Worm (Caenorhabditis elegans) whole organism, L3 larva: Measurements from ENCODE around the gene Y37E11AR.7.

ENCODE experiments used
- aly-2 ChIP-seq: fragments of 150-350 bp; optimal IDR thresholded peaks from 2 replicates; lab custom pipeline; 2014; ENCODE audit warnings: missing biosample characterization, missing genetic modification characterization
- ceh-16 ChIP-seq: sonication (generic microtip); optimal IDR thresholded peaks from 2 replicates; lab custom pipeline; 2017; ENCODE audit warnings: missing biosample characterization, missing genetic modification characterization
- ceh-28 ChIP-seq: fragments of 150-350 bp; optimal IDR thresholded peaks from 2 replicates; lab custom pipeline; 2014; ENCODE audit warnings: missing biosample characterization, missing genetic modification reagents, missing genetic modification characterization
- ceh-82 ChIP-seq: fragments of 150-350 bp; optimal IDR thresholded peaks from 2 replicates; lab custom pipeline; 2014; ENCODE audit warnings: missing biosample characterization, missing genetic modification characterization
- ceh-9 ChIP-seq: sonication (generic microtip); optimal IDR thresholded peaks from 2 replicates; lab custom pipeline; 2018; ENCODE audit warnings: missing biosample characterization, missing genetic modification characterization
- daf-12 ChIP-seq: fragments of 150-350 bp; optimal IDR thresholded peaks from 2 replicates; lab custom pipeline; 2014; ENCODE audit warnings: missing biosample characterization, missing genetic modification reagents, missing genetic modification characterization
- egl-5 ChIP-seq: fragments of 150-350 bp; optimal IDR thresholded peaks from 2 replicates; lab custom pipeline; 2017; ENCODE audit warnings: missing biosample characterization, missing genetic modification reagents, missing genetic modification characterization, inconsistent platforms
- elt-2 ChIP-seq: sonication (generic microtip); optimal IDR thresholded peaks from 2 replicates; lab custom pipeline; 2016; ENCODE audit warnings: missing genetic modification reagents, mild to moderate bottlenecking, missing genetic modification characterization, missing compliant biosample characterization
- eor-1 ChIP-seq, 2 experiments: fragments of 150-350 bp; optimal IDR thresholded peaks; 2 replicates each; lab custom pipeline; 2014 to 2018; ENCODE audit warnings: missing biosample characterization in 2 of 2, missing genetic modification characterization in 2 of 2
- fkh-10 ChIP-seq: sonication (generic microtip); optimal IDR thresholded peaks from 2 replicates; lab custom pipeline; 2017; ENCODE audit warnings: missing biosample characterization, missing genetic modification reagents, missing genetic modification characterization
- fos-1 ChIP-seq: fragments of 150-350 bp; optimal IDR thresholded peaks from 2 replicates; lab custom pipeline; 2014; ENCODE audit warnings: missing biosample characterization, missing genetic modification characterization
- hmg-11 ChIP-seq: sonication (generic microtip); optimal IDR thresholded peaks from 2 replicates; lab custom pipeline; 2016; ENCODE audit warnings: missing genetic modification characterization, missing compliant biosample characterization
- lin-39 ChIP-seq: fragments of 150-350 bp; optimal IDR thresholded peaks from 2 replicates; lab custom pipeline; 2018; ENCODE audit warnings: missing biosample characterization, missing genetic modification reagents, missing genetic modification characterization
- lsy-12 ChIP-seq: sonication (generic microtip); optimal IDR thresholded peaks from 2 replicates; lab custom pipeline; 2016; ENCODE audit warnings: mild to moderate bottlenecking, missing genetic modification characterization, missing compliant biosample characterization
- mdl-1 ChIP-seq: fragments of 150-350 bp; optimal IDR thresholded peaks from 2 replicates; lab custom pipeline; 2014; ENCODE audit warnings: missing biosample characterization, missing genetic modification characterization
- mml-1 ChIP-seq: fragments of 150-350 bp; sonication (generic microtip); optimal IDR thresholded peaks from 3 replicates; lab custom pipeline; 2014; ENCODE audit warnings: missing biosample characterization, missing genetic modification characterization
- nfya-1 ChIP-seq: sonication (generic microtip); optimal IDR thresholded peaks from 2 replicates; lab custom pipeline; 2017; ENCODE audit warnings: missing genetic modification characterization, mild to moderate bottlenecking, missing compliant biosample characterization, antibody characterized with exemption, moderate library complexity; ENCODE audit not compliant: insufficient read depth
- nhr-12 ChIP-seq: fragments of 150-350 bp; optimal IDR thresholded peaks from 2 replicates; lab custom pipeline; 2014; ENCODE audit warnings: missing biosample characterization, missing genetic modification characterization
- nhr-237 ChIP-seq: fragments of 150-350 bp; optimal IDR thresholded peaks from 2 replicates; lab custom pipeline; 2014; ENCODE audit warnings: missing biosample characterization, missing genetic modification characterization
- nhr-28 ChIP-seq: fragments of 150-350 bp; optimal IDR thresholded peaks from 2 replicates; lab custom pipeline; 2014; ENCODE audit warnings: missing biosample characterization, missing genetic modification characterization
- nhr-67 ChIP-seq: fragments of 150-350 bp; optimal IDR thresholded peaks from 2 replicates; lab custom pipeline; 2014; ENCODE audit warnings: missing biosample characterization, missing genetic modification characterization
- nhr-76 ChIP-seq: fragments of 150-350 bp; sonication (generic microtip); optimal IDR thresholded peaks from 5 replicates; lab custom pipeline; 2014; ENCODE audit warnings: missing biosample characterization, missing genetic modification characterization
- nhr-77 ChIP-seq: fragments of 150-350 bp; optimal IDR thresholded peaks from 2 replicates; lab custom pipeline; 2014; ENCODE audit warnings: missing biosample characterization, missing genetic modification characterization
- pha-4 ChIP-seq: fragments of 150-350 bp; optimal IDR thresholded peaks from 2 replicates; lab custom pipeline; 2014; ENCODE audit warnings: missing biosample characterization, missing genetic modification reagents, missing genetic modification characterization
- pqm-1 ChIP-seq: fragments of 150-350 bp; optimal IDR thresholded peaks from 2 replicates; lab custom pipeline; 2017; ENCODE audit warnings: missing biosample characterization, missing genetic modification characterization, inconsistent platforms
- sea-2 ChIP-seq: fragments of 150-350 bp; sonication (generic microtip); optimal IDR thresholded peaks from 4 replicates; lab custom pipeline; 2014; ENCODE audit warnings: missing biosample characterization, missing genetic modification reagents, missing genetic modification characterization
- skn-1 ChIP-seq: fragments of 150-350 bp; optimal IDR thresholded peaks from 2 replicates; lab custom pipeline; 2014; ENCODE audit warnings: missing biosample characterization, missing genetic modification characterization
- unc-39 ChIP-seq: sonication (generic microtip); optimal IDR thresholded peaks from 4 replicates; lab custom pipeline; 2017; ENCODE audit warnings: missing biosample characterization, missing genetic modification characterization
- unc-62 ChIP-seq: fragments of 150-350 bp; sonication (generic microtip); optimal IDR thresholded peaks from 4 replicates; lab custom pipeline; 2014; ENCODE audit warnings: missing biosample characterization, missing genetic modification reagents, missing genetic modification characterization
- ztf-11 ChIP-seq: fragments of 150-350 bp; optimal IDR thresholded peaks from 2 replicates; lab custom pipeline; 2014; ENCODE audit warnings: missing biosample characterization, missing genetic modification characterization
- ztf-4 ChIP-seq: fragments of 150-350 bp; optimal IDR thresholded peaks from 2 replicates; lab custom pipeline; 2014; ENCODE audit warnings: missing biosample characterization, missing genetic modification characterization

Gene Y37E11AR.7

DNA sequence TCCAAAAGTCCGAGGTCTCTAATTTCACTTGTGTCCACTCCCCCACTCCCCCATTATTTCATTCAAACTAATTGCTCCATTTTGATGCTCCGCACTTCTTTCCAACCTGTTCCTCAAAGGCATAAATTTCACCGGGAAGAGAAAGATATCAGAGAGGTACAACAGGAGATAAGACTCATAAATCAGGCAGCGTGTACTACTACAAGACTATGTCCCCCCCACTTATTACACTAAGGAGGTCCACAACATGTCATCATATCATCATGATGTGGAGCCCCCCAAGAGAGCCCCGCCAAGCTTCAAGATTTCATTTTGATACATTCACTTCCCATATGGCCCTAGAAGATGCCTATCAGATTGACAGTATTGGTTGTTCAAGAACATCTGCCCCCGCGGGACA lies 10.2 kb upstream of the Y37E11AR.7 start:
- TF ChIP-seq hmg-11 (tag; lab: Kevin White, UChicago), result no peak
- TF ChIP-seq ceh-82 (tag; lab: Kevin White, UChicago), result no peak

DNA sequence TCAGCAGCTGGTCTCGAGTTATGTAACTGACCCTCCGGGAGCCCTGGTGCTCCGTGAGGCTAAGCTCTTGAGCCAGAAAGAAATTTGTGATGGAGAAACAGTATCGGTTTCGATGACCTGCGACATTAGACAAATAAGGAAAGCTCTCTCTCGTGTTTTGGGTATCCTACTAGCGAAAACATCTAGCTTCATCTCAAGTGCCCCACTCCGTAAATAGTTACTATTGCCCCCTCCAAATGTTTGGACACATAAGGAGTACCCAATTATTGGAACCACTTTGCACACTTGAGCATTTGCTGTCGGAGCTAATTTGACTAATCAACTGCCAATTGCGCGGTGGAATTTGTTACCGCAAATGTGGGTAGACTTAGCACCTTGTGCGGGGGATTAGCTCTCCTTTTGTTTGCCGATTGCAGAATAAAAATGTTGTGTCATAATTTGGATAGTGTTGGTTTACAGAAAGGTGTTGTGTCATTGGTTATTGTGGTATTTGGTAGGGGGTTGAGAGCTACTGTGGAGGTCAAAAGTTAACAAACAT lies 8.8 kb upstream of the Y37E11AR.7 start:
- no peak for TF ChIP-seq sea-2 (GFP tag; lab: Kevin White, UChicago)
- TF ChIP-seq elt-2 (tag; lab: Kevin White, UChicago), result no peak
- TF ChIP-seq egl-5 (tag; lab: Kevin White, UChicago), result no peak
- TF ChIP-seq nhr-28, result no peak
- no peak for TF ChIP-seq eor-1 (tag; optimal IDR thresholded peaks at IDR 0.05; lab: Kevin White, UChicago)
- no peak for TF ChIP-seq ceh-28 (tag; lab: Kevin White, UChicago)
- no peak for TF ChIP-seq lin-39 (tag; lab: Kevin White, UChicago)
- no peak for TF ChIP-seq hmg-11 (tag; lab: Kevin White, UChicago)
- no peak for TF ChIP-seq nhr-77 (tag; lab: Kevin White, UChicago)
- no peak for TF ChIP-seq aly-2 (tag; lab: Kevin White, UChicago)
- no peak for TF ChIP-seq skn-1 (tag; lab: Kevin White, UChicago)
- TF ChIP-seq pha-4 (tag; lab: Kevin White, UChicago), result no peak
- TF ChIP-seq daf-12, result no peak
- TF ChIP-seq ceh-9 (tag; lab: Kevin White, UChicago), result no peak
- no peak for TF ChIP-seq pqm-1 (tag; lab: Kevin White, UChicago)
- no peak for TF ChIP-seq lsy-12 (tag; lab: Kevin White, UChicago)
- TF ChIP-seq nhr-76 (tag; lab: Kevin White, UChicago), result no peak
- no peak for TF ChIP-seq ztf-4 (tag; lab: Kevin White, UChicago)

DNA sequence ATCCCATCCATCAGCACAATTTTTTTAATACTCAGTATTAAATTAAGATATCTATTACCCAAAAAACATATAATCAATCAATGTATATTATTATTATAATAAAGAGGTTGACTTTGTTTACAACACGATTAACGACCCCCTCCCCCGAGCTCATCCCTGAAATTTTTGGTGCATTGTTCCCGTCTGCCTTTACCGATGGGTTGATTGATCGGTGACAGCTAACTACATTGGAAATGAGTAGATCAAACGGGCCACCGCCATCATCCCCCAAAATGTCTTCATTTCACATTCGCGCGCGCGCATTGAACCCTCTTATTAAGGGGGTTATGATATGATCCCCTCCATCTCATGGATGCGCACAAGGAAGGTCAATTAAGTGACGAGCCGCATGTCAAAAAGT lies 4.6 kb upstream of the Y37E11AR.7 start:
- no peak for TF ChIP-seq ztf-11
- no peak for TF ChIP-seq nhr-67
- no peak for TF ChIP-seq eor-1 (tag; optimal IDR thresholded peaks at IDR 0.05; lab: Kevin White, UChicago)
- TF ChIP-seq nhr-76 (tag; lab: Kevin White, UChicago), result no peak
- TF ChIP-seq ceh-16 (tag; lab: Kevin White, UChicago), result no peak
- no peak for TF ChIP-seq ceh-82 (tag; lab: Kevin White, UChicago)
- no peak for TF ChIP-seq elt-2 (tag; lab: Kevin White, UChicago)
- TF ChIP-seq unc-39 (tag; lab: Kevin White, UChicago), result no peak
- TF ChIP-seq nhr-77 (tag; lab: Kevin White, UChicago), result no peak
- TF ChIP-seq lin-39 (tag; lab: Kevin White, UChicago), result no peak
- TF ChIP-seq mml-1 (tag; lab: Kevin White, UChicago), result no peak
- TF ChIP-seq, all 47 proteins: peak for 0

DNA sequence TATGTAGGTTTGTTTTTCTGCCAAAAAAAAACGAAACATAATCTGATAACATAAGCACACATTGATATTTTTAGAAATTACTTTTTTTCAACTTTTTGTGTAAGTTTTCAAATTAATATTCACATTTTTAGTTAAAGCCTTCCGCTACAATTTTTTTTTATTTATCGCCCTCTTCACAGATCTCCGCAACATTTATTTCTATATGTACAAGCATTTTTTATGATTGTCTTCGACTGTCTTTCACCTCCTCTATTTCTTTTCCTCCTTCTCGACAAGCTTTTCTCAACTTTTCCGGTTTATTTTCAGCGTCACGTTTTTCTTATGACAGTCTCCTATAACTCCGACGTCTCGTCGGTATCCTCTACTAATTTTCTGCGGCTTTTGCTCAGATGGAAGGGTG lies 666 bp upstream of the Y37E11AR.7 start, which contains the start of gene best-20:
best-20 (plus strand) TSS at position 301 of the 400 bp plus-strand sequence.
- TF ChIP-seq lin-39 (tag; lab: Kevin White, UChicago) (no peak), pha-4 (tag; lab: Kevin White, UChicago) (no peak), ceh-82 (tag; lab: Kevin White, UChicago) (no peak), mdl-1 (tag; lab: Kevin White, UChicago) (no peak)
- TF ChIP-seq, all 47 proteins: peak for 0

DNA sequence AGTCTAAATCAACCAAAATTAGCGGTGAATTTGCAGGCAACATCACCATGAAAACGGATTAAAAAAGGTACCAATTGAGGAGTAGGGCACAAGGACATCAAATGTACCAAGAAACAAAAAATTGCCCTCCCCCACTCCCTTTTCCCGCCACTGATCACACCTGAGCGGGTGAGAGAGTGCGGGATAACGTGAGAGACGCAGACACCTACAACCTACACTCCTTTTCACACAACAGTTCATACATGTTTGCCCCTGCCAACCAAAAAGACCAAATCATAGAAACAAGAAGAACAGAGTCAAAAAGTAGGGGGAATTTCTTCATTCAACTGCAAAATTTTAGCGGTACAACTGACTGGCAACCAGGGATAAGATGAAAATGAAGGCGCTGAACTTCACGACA lies 3.0 kb downstream of the Y37E11AR.7 start:
- TF ChIP-seq lsy-12 (tag; lab: Kevin White, UChicago), result no peak
- TF ChIP-seq eor-1 (tag; optimal IDR thresholded peaks at IDR 0.05; lab: Kevin White, UChicago), result no peak
- no peak for TF ChIP-seq nfya-1 (tag; lab: Kevin White, UChicago)
- TF ChIP-seq unc-62 (GFP tag; lab: Kevin White, UChicago), result no peak
- no peak for TF ChIP-seq egl-5 (tag; lab: Kevin White, UChicago)
- TF ChIP-seq ztf-11, result no peak
- no peak for TF ChIP-seq unc-39 (tag; lab: Kevin White, UChicago)
- no peak for TF ChIP-seq nhr-237 (tag; lab: Kevin White, UChicago)
- no peak for TF ChIP-seq nhr-12 (tag; lab: Kevin White, UChicago)
- TF ChIP-seq ceh-9 (tag; lab: Kevin White, UChicago), result no peak
- no peak for TF ChIP-seq fos-1 (tag; lab: Kevin White, UChicago)
- no peak for TF ChIP-seq fkh-10
- TF ChIP-seq nhr-76 (tag; lab: Kevin White, UChicago), result no peak
- no peak for TF ChIP-seq pqm-1 (tag; lab: Kevin White, UChicago)
